Fruit fly (Drosophila melanogaster): Measurements from ENCODE around the gene mtSSB.

The mtSSB gene

DNA sequence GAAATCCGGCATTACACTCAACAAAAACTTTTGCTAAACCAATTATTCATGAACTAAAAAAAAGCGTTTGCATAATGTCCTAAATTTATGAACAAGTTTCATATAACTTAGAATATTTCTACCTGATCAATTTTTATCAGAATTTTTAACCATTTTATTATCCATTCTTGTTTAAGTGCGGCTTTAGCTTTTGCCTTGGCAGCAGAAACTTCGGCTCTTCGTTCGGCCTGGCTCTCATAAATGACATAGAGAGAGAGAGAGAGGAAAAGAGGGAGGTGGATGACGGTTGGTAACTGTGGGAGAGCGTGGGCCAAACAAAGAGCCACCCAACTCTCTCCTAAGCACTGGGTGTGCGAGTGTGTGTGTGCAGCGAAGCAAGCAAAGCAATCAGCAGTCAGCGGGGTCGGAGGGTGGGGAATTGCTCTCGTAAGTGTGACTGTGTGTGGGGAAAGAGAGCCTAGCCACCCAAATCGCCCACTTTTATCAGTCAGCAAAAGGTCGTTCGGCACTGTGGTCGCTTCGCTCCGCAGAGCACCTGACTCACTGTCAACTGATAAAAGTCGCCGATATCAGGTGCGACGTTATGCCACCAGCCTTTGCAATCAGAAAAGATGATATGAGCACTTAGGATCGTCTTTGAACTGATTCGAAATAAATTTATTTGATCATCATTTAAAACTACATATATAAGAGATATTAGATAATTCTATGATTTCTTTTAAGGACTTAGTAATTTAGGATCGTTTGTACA is 19.5 kb upstream of the mtSSB start:
- TF ChIP-seq Smox (GFP tag; optimal IDR thresholded peaks at IDR 0.05) = peak; percentile 82
- TF ChIP-seq CG11294 (GFP tag; IDR thresholded peaks at IDR 0.05) = no peak
- peak; percentile 93 to 95 for TF ChIP-seq salr (GFP tag; optimal IDR thresholded peaks at IDR 0.05)
- TF ChIP-seq esn (GFP tag; optimal IDR thresholded peaks at IDR 0.05) = peak; percentile 92
- TF ChIP-seq dsx (GFP tag; optimal IDR thresholded peaks at IDR 0.05; ENCODE audit: poor library complexity, severe bottlenecking) = peak; percentile 98
- TF ChIP-seq pdm3 (GFP tag; optimal IDR thresholded peaks at IDR 0.05) = peak; percentile 97
- TF ChIP-seq lz (GFP tag; optimal IDR thresholded peaks at IDR 0.05) = peak; percentile 90
- TF ChIP-seq vri (GFP tag; optimal IDR thresholded peaks at IDR 0.05) = peak; percentile 87
- peak; percentile 51 for TF ChIP-seq Blimp-1 (GFP tag; optimal IDR thresholded peaks at IDR 0.05)
- TF ChIP-seq CG3032 (tag; optimal IDR thresholded peaks at IDR 0.05) = peak; percentile 98
- TF ChIP-seq CG34406 (GFP tag; optimal IDR thresholded peaks at IDR 0.05) = peak; percentile 93
- peak; percentile 93 for TF ChIP-seq fd85E (GFP tag; optimal IDR thresholded peaks at IDR 0.05)
- peak; percentile 92 for TF ChIP-seq CG16779 (tag; optimal IDR thresholded peaks at IDR 0.05)
- peak; percentile 97 to 98 for TF ChIP-seq ss (GFP tag; optimal IDR thresholded peaks at IDR 0.05)
- peak; percentile 96 for TF ChIP-seq net (GFP tag; optimal IDR thresholded peaks at IDR 0.05)
- peak; percentile 98 for TF ChIP-seq Hr4 (GFP tag; optimal IDR thresholded peaks at IDR 0.05)
- peak; percentile 99 for TF ChIP-seq Ets96B (tag; optimal IDR thresholded peaks at IDR 0.05)
- TF ChIP-seq fkh (GFP tag; optimal IDR thresholded peaks at IDR 0.05) = peak; percentile 78
- TF ChIP-seq Sox14 (GFP tag; optimal IDR thresholded peaks at IDR 0.05) = peak; percentile 96
- no peak for TF ChIP-seq eg (GFP tag; IDR thresholded peaks at IDR 0.05)
- TF ChIP-seq CG6808 (GFP tag; optimal IDR thresholded peaks at IDR 0.05) = peak; percentile 97
- peak; percentile 97 for TF ChIP-seq spab (GFP tag; optimal IDR thresholded peaks at IDR 0.05)
- peak; percentile 98 for TF ChIP-seq CG10669 (GFP tag; optimal IDR thresholded peaks at IDR 0.05)
- peak; percentile 95 for TF ChIP-seq CG6792 (GFP tag; optimal IDR thresholded peaks at IDR 0.05)
- TF ChIP-seq CG10631 (GFP tag; optimal IDR thresholded peaks at IDR 0.05) = peak; percentile 97
- peak; percentile 84 for TF ChIP-seq CG8319 (GFP tag; optimal IDR thresholded peaks at IDR 0.05)
- TF ChIP-seq CG6163 (GFP tag; IDR thresholded peaks at IDR 0.05) = no peak
- TF ChIP-seq CG4318 (GFP tag; optimal IDR thresholded peaks at IDR 0.05) = peak; percentile 94
- peak; percentile 97 for TF ChIP-seq fd59A (GFP tag; optimal IDR thresholded peaks at IDR 0.05)
- peak; percentile 81 for TF ChIP-seq Ets21C (GFP tag; optimal IDR thresholded peaks at IDR 0.05)
- TF ChIP-seq CG31627 (GFP tag; optimal IDR thresholded peaks at IDR 0.05) = peak; percentile 84
- peak; percentile 93 for TF ChIP-seq svp (GFP tag)
- TF ChIP-seq dac (GFP tag; optimal IDR thresholded peaks at IDR 0.05) = peak; percentile 81
- peak; percentile 24 for TF ChIP-seq Hr38 (GFP tag; optimal IDR thresholded peaks at IDR 0.05)
- TF ChIP-seq CG15336 (GFP tag; IDR thresholded peaks at IDR 0.05) = no peak
- peak; percentile 83 for TF ChIP-seq CG11902 (GFP tag; optimal IDR thresholded peaks at IDR 0.05)
- peak; percentile 83 for TF ChIP-seq Sox102F (GFP tag; optimal IDR thresholded peaks at IDR 0.05)
- peak; percentile 97 for TF ChIP-seq CG6276 (GFP tag; optimal IDR thresholded peaks at IDR 0.05)
- TF ChIP-seq CG32006 (GFP tag; optimal IDR thresholded peaks at IDR 0.05) = peak; percentile 96
- TF ChIP-seq achi (GFP tag; optimal IDR thresholded peaks at IDR 0.05) = peak; percentile 96
- no peak for TF ChIP-seq Eip93F (GFP tag; optimal IDR thresholded peaks at IDR 0.05)
- TF ChIP-seq cyc (GFP tag; optimal IDR thresholded peaks at IDR 0.05) = peak; percentile 89
- TF ChIP-seq CG7368 (GFP tag; optimal IDR thresholded peaks at IDR 0.05) = peak; percentile 90
- TF ChIP-seq CG1621 (tag; optimal IDR thresholded peaks at IDR 0.05) = peak; percentile 96
- TF ChIP-seq CG8632 (GFP tag; optimal IDR thresholded peaks at IDR 0.05) = peak; percentile 94
- TF ChIP-seq OdsH (GFP tag; optimal IDR thresholded peaks at IDR 0.05) = peak; percentile 96
- TF ChIP-seq topi (GFP tag; optimal IDR thresholded peaks at IDR 0.05) = peak; percentile 91
- no peak for TF ChIP-seq CG8119 (GFP tag; IDR thresholded peaks at IDR 0.05)
- TF ChIP-seq CG9139 (GFP tag; optimal IDR thresholded peaks at IDR 0.05) = peak; percentile 98
- TF ChIP-seq CG11762 (GFP tag; optimal IDR thresholded peaks at IDR 0.05; ENCODE audit: insufficient read depth) = peak; percentile 93
